Fruit fly (Drosophila melanogaster) whole organism, embryonic: ENCODE data around the gene nudC.

Source experiments
- Adf1 ChIP-seq: fragments of 200-800 bp; sonication (Bioruptor generic); IDR thresholded peaks from 2 replicates; pipeline ENCODE4 v1.3.6; 2022; ENCODE audit warnings: missing biosample characterization, missing genetic modification characterization
- Asciz ChIP-seq: fragments of 200-800 bp; sonication (Bioruptor generic); optimal IDR thresholded peaks from 2 replicates; lab custom pipeline; 2017; ENCODE audit warnings: missing biosample characterization, mild to moderate bottlenecking, missing genetic modification characterization, missing genetic modification reagents
- CG10274 ChIP-seq: fragments of 200-800 bp; sonication (Bioruptor generic); optimal IDR thresholded peaks from 3 replicates; lab custom pipeline; 2017; ENCODE audit warnings: missing biosample characterization, mild to moderate bottlenecking, missing genetic modification characterization
- CG10654 ChIP-seq: fragments of 200-800 bp; sonication (Bioruptor generic); optimal IDR thresholded peaks from 2 replicates; lab custom pipeline; 2016; ENCODE audit warnings: missing biosample characterization, missing genetic modification characterization
- CG11723 ChIP-seq: fragments of 200-800 bp; sonication (Bioruptor generic); optimal IDR thresholded peaks from 2 replicates; lab custom pipeline; 2017; ENCODE audit warnings: missing biosample characterization, mild to moderate bottlenecking, missing genetic modification characterization
- CG13296 ChIP-seq: fragments of 200-800 bp; sonication (Bioruptor generic); optimal IDR thresholded peaks from 3 replicates; lab custom pipeline; 2018; ENCODE audit warnings: missing biosample characterization, mild to moderate bottlenecking, missing genetic modification characterization
- CG15269 ChIP-seq: fragments of 200-800 bp; sonication (Bioruptor generic); optimal IDR thresholded peaks from 2 replicates; lab custom pipeline; 2018; ENCODE audit warnings: missing biosample characterization, mild to moderate bottlenecking, missing genetic modification characterization, moderate library complexity
- CG17802 ChIP-seq: fragments of 200-800 bp; sonication (Bioruptor generic); optimal IDR thresholded peaks from 2 replicates; lab custom pipeline; 2018; ENCODE audit warnings: missing biosample characterization, mild to moderate bottlenecking, missing genetic modification characterization, moderate library complexity
- CG18262 ChIP-seq: fragments of 200-800 bp; optimal IDR thresholded peaks from 3 replicates; lab custom pipeline; 2019; ENCODE audit warnings: missing biosample characterization, mild to moderate bottlenecking, missing genetic modification characterization, moderate library complexity
- CG18599 ChIP-seq: fragments of 200-800 bp; sonication (Bioruptor generic); optimal IDR thresholded peaks from 3 replicates; lab custom pipeline; 2017; ENCODE audit warnings: missing biosample characterization, missing genetic modification characterization, mild to moderate bottlenecking, moderate library complexity, missing genetic modification reagents
- CG2875 ChIP-seq: fragments of 200-800 bp; sonication (Bioruptor generic); optimal IDR thresholded peaks from 2 replicates; lab custom pipeline; 2017; ENCODE audit warnings: missing biosample characterization, mild to moderate bottlenecking, missing genetic modification characterization, missing genetic modification reagents
- CG30431 ChIP-seq: fragments of 200-800 bp; sonication (Bioruptor generic); optimal IDR thresholded peaks from 2 replicates; lab custom pipeline; 2017; ENCODE audit warnings: missing biosample characterization, missing genetic modification characterization
- CG3281 ChIP-seq: fragments of 200-800 bp; sonication (Bioruptor generic); optimal IDR thresholded peaks from 3 replicates; lab custom pipeline; 2017; ENCODE audit warnings: missing biosample characterization, mild to moderate bottlenecking, missing genetic modification characterization
- CG4617 ChIP-seq: fragments of 200-800 bp; sonication (Bioruptor generic); optimal IDR thresholded peaks from 3 replicates; lab custom pipeline; 2016; ENCODE audit warnings: missing biosample characterization, missing genetic modification characterization, borderline replicate concordance
- CG6254 ChIP-seq: fragments of 200-800 bp; sonication (Bioruptor generic); optimal IDR thresholded peaks from 3 replicates; lab custom pipeline; 2017; ENCODE audit warnings: mild to moderate bottlenecking, missing biosample characterization, missing genetic modification reagents, missing genetic modification characterization
- CG8924 ChIP-seq: fragments of 200-800 bp; optimal IDR thresholded peaks from 3 replicates; lab custom pipeline; 2019; ENCODE audit warnings: missing biosample characterization, mild to moderate bottlenecking, missing genetic modification characterization, moderate library complexity
- Ets65A ChIP-seq: fragments of 200-800 bp; sonication (Bioruptor generic); peaks from one replicate; lab custom pipeline; 2016; ENCODE audit warnings: missing biosample characterization, missing genetic modification characterization
- HHEX ChIP-seq: fragments of 200-800 bp; sonication (Bioruptor generic); optimal IDR thresholded peaks from 3 replicates; lab custom pipeline; 2017; ENCODE audit warnings: missing biosample characterization, mild to moderate bottlenecking, missing genetic modification characterization, missing genetic modification reagents
- HmgD ChIP-seq: fragments of 200-800 bp; sonication (Bioruptor generic); optimal IDR thresholded peaks from 3 replicates; lab custom pipeline; 2016; ENCODE audit warnings: missing biosample characterization, missing genetic modification characterization
- Hr51 ChIP-seq, 2 experiments: fragments of 200-800 bp; sonication (Bioruptor generic); optimal IDR thresholded peaks; 2 replicates in 1 of 2; 3 replicates in 1 of 2; lab custom pipeline; 2016 to 2018; ENCODE audit warnings: missing biosample characterization in 2 of 2, missing genetic modification characterization in 2 of 2, mild to moderate bottlenecking in 1 of 2, moderate library complexity in 1 of 2
- MTF-1 ChIP-seq: fragments of 200-800 bp; sonication (Bioruptor generic); optimal IDR thresholded peaks from 2 replicates; lab custom pipeline; 2018; ENCODE audit warnings: missing biosample characterization, mild to moderate bottlenecking, missing genetic modification characterization, borderline replicate concordance
- Meics ChIP-seq: fragments of 200-800 bp; sonication (Bioruptor generic); optimal IDR thresholded peaks from 2 replicates; lab custom pipeline; 2017; ENCODE audit warnings: missing biosample characterization, mild to moderate bottlenecking, missing genetic modification characterization
- NfI ChIP-seq: fragments of 200-800 bp; sonication (Bioruptor generic); optimal IDR thresholded peaks from 3 replicates; lab custom pipeline; 2018; ENCODE audit warnings: missing biosample characterization, mild to moderate bottlenecking, missing genetic modification characterization, moderate library complexity
- ap ChIP-seq: fragments of 200-800 bp; sonication (Bioruptor generic); IDR thresholded peaks from 2 replicates; pipeline ENCODE4 v1.3.6; 2022; ENCODE audit warnings: missing biosample characterization, missing genetic modification characterization
- bab2 ChIP-seq: fragments of 200-800 bp; sonication (Bioruptor generic); optimal IDR thresholded peaks from 2 replicates; lab custom pipeline; 2016; ENCODE audit warnings: missing biosample characterization, missing genetic modification characterization
- bowl ChIP-seq: fragments of 200-800 bp; sonication (Bioruptor generic); IDR thresholded peaks from 2 replicates; pipeline ENCODE4 v1.3.6; 2022; ENCODE audit warnings: missing biosample characterization, missing genetic modification characterization
- btn ChIP-seq: fragments of 200-800 bp; sonication (Bioruptor generic); optimal IDR thresholded peaks from 2 replicates; lab custom pipeline; 2016; ENCODE audit warnings: missing biosample characterization, missing genetic modification characterization
- chif ChIP-seq, 2 experiments: fragments of 200-800 bp; sonication (Bioruptor generic); optimal IDR thresholded peaks; 3 replicates each; lab custom pipeline; 2016; ENCODE audit warnings: missing biosample characterization in 2 of 2, missing genetic modification characterization in 2 of 2
- corto ChIP-seq: fragments of 200-800 bp; sonication (Bioruptor generic); optimal IDR thresholded peaks from 2 replicates; lab custom pipeline; 2016; ENCODE audit warnings: missing biosample characterization, mild to moderate bottlenecking, missing genetic modification characterization, moderate library complexity
- fd102C ChIP-seq: fragments of 200-800 bp; sonication (Bioruptor generic); optimal IDR thresholded peaks from 2 replicates; lab custom pipeline; 2018; ENCODE audit warnings: missing biosample characterization, mild to moderate bottlenecking, missing genetic modification characterization, moderate library complexity
- fd3F ChIP-seq: fragments of 200-800 bp; sonication (Bioruptor generic); optimal IDR thresholded peaks from 2 replicates; lab custom pipeline; 2018; ENCODE audit warnings: missing biosample characterization, mild to moderate bottlenecking, missing genetic modification characterization, moderate library complexity
- gce ChIP-seq: fragments of 200-800 bp; sonication (Bioruptor generic); IDR thresholded peaks from 3 replicates; pipeline ENCODE4 v1.3.6; 2022; ENCODE audit warnings: missing biosample characterization, missing genetic modification characterization
- grn ChIP-seq: fragments of 200-800 bp; sonication (Bioruptor generic); optimal IDR thresholded peaks from 3 replicates; lab custom pipeline; 2017; ENCODE audit warnings: missing biosample characterization, missing genetic modification characterization
- jumu ChIP-seq: fragments of 200-800 bp; sonication (Bioruptor generic); optimal IDR thresholded peaks from 3 replicates; lab custom pipeline; 2016; ENCODE audit warnings: missing biosample characterization, missing genetic modification characterization
- kah ChIP-seq: fragments of 200-800 bp; sonication (Bioruptor generic); optimal IDR thresholded peaks from 2 replicates; lab custom pipeline; 2018; ENCODE audit warnings: missing biosample characterization, mild to moderate bottlenecking, missing genetic modification characterization
- lab ChIP-seq: fragments of 200-800 bp; sonication (Bioruptor generic); optimal IDR thresholded peaks from 3 replicates; lab custom pipeline; 2017; ENCODE audit warnings: missing biosample characterization, missing genetic modification characterization, mild to moderate bottlenecking, moderate library complexity, missing genetic modification reagents
- lilli ChIP-seq: fragments of 200-800 bp; sonication (Bioruptor generic); optimal IDR thresholded peaks from 3 replicates; lab custom pipeline; 2016; ENCODE audit warnings: missing biosample characterization, missing genetic modification characterization
- mld ChIP-seq: fragments of 200-800 bp; sonication (Bioruptor generic); IDR thresholded peaks from 3 replicates; pipeline ENCODE4 v1.3.6; 2022; ENCODE audit warnings: missing biosample characterization, missing genetic modification characterization; ENCODE audit not compliant: partially characterized antibody
- sens ChIP-seq: fragments of 200-800 bp; sonication (Bioruptor generic); peaks from one replicate; lab custom pipeline; 2016; ENCODE audit warnings: missing biosample characterization, missing genetic modification characterization
- slbo ChIP-seq: fragments of 200-800 bp; sonication (Bioruptor generic); IDR thresholded peaks from 2 replicates; pipeline ENCODE4 v1.3.6; 2022; ENCODE audit warnings: missing biosample characterization, missing genetic modification characterization
- sqz ChIP-seq: fragments of 200-800 bp; sonication (Bioruptor generic); optimal IDR thresholded peaks from 3 replicates; lab custom pipeline; 2018; ENCODE audit warnings: missing biosample characterization, mild to moderate bottlenecking, missing genetic modification characterization
- ssp ChIP-seq: fragments of 200-800 bp; sonication (Bioruptor generic); IDR thresholded peaks from 2 replicates; pipeline ENCODE4 v1.3.6; 2022; ENCODE audit warnings: missing biosample characterization, missing genetic modification characterization
- sug ChIP-seq: fragments of 200-800 bp; optimal IDR thresholded peaks from 2 replicates; lab custom pipeline; 2019; ENCODE audit warnings: missing biosample characterization, mild to moderate bottlenecking, missing genetic modification characterization, moderate library complexity
- unc-4 ChIP-seq: fragments of 200-800 bp; sonication (Bioruptor generic); IDR thresholded peaks from 2 replicates; pipeline ENCODE4 v1.3.6; 2022; ENCODE audit warnings: missing biosample characterization, missing genetic modification characterization; ENCODE audit not compliant: partially characterized antibody
- usp ChIP-seq: fragments of >200 bp; optimal IDR thresholded peaks from 2 replicates; lab custom pipeline; 2017; ENCODE audit warnings: missing biosample characterization, missing genetic modification characterization
- wek ChIP-seq: fragments of 200-800 bp; sonication (Bioruptor generic); optimal IDR thresholded peaks from 3 replicates; lab custom pipeline; 2018; ENCODE audit warnings: missing biosample characterization, mild to moderate bottlenecking, missing genetic modification characterization, moderate library complexity
- zfh1 ChIP-seq: fragments of 200-800 bp; sonication (Bioruptor generic); IDR thresholded peaks from 3 replicates; pipeline ENCODE4 v1.3.6; 2022; ENCODE audit warnings: missing biosample characterization, missing genetic modification characterization

nudC gene

DNA sequence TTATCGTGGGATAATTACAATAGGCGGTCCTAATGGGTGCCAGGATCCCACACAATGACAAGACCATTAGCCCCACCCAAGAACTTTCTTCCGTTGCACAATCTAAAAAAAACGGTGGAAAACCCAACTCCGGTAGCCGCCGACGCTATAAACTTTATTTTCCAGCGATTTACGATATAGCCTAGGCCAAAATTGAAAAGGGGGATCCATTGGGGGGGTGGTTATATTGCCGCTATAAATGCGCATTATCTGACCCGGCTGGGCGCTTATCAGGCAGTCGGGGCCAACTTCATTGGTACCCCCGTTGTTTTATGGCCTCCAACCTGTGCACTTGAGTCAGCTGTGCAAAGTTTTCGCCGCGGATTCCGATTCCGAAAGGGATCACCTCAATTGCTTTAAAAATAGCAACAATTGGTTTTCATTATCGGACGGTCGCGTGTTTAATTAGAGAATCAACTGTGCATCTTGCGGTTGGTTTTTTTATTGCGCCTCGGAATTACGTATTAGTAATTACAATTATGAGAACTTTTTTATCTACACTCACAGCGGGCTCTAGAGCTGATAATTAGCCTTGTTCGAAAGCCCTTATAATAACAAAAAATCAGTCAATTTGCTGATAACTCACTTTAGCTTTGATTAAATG is 965 bp upstream of the nudC start (continued):
- TF ChIP-seq CG10274 (GFP tag; lab: Kevin White, UChicago): peak; percentile 9
- TF ChIP-seq sug (tag; lab: Kevin White, UChicago): peak; percentile 96
- TF ChIP-seq gce (GFP tag; lab: Robert Waterston, UW): no peak; the same call in 2 of the 3 replicates
- peak; percentile 27 for TF ChIP-seq grn (GFP tag; lab: Kevin White, UChicago)
- peak; percentile 24 for TF ChIP-seq btn (GFP tag; lab: Kevin White, UChicago)
- TF ChIP-seq fd3F (GFP tag; lab: Kevin White, UChicago): peak; percentile 14
- peak; percentile 50 for TF ChIP-seq CG18599 (GFP tag; lab: Kevin White, UChicago)
- TF ChIP-seq CG10654 (GFP tag; lab: Kevin White, UChicago): no peak
- TF ChIP-seq Meics (GFP tag; lab: Kevin White, UChicago): peak; percentile 2
- TF ChIP-seq Ets65A (GFP tag; lab: Kevin White, UChicago): peak; percentile 62
- TF ChIP-seq wek (GFP tag; lab: Kevin White, UChicago): peak; percentile 37
- TF ChIP-seq CG15269: peak; percentile 40
- peak; percentile 68 for TF ChIP-seq MTF-1
- TF ChIP-seq CG17802 (tag; lab: Kevin White, UChicago): no peak
- TF ChIP-seq corto (GFP tag; lab: Kevin White, UChicago): peak; percentile 63
- TF ChIP-seq CG11723 (GFP tag; lab: Kevin White, UChicago): no peak
- TF ChIP-seq CG2875 (GFP tag; lab: Kevin White, UChicago): peak; percentile 18
- no peak for TF ChIP-seq ssp (GFP tag; lab: Robert Waterston, UW)
- no peak for TF ChIP-seq ap (GFP tag; lab: Robert Waterston, UW)
- TF ChIP-seq sqz (GFP tag; lab: Kevin White, UChicago): peak; percentile 60
- TF ChIP-seq Adf1 (GFP tag; lab: Robert Waterston, UW): no peak
- TF ChIP-seq Asciz: peak; percentile 58
- no peak for TF ChIP-seq usp (GFP tag; lab: Kevin White, UChicago)
- peak; percentile 46 for TF ChIP-seq kah (GFP tag; lab: Kevin White, UChicago)
- no peak for TF ChIP-seq mld
- peak; percentile 59 for TF ChIP-seq HHEX
- peak; percentile 71 for TF ChIP-seq CG3281 (GFP tag; lab: Kevin White, UChicago)
- TF ChIP-seq Hr51 (GFP tag; optimal IDR thresholded peaks at IDR 0.05; lab: Kevin White, UChicago): peak in 1 of 2 experiments; percentile 60
- no peak for TF ChIP-seq CG30431 (GFP tag; lab: Kevin White, UChicago)
- TF ChIP-seq CG6254 (GFP tag; lab: Kevin White, UChicago): peak; percentile 66
- TF ChIP-seq, all 482 proteins: peak for 137

DNA sequence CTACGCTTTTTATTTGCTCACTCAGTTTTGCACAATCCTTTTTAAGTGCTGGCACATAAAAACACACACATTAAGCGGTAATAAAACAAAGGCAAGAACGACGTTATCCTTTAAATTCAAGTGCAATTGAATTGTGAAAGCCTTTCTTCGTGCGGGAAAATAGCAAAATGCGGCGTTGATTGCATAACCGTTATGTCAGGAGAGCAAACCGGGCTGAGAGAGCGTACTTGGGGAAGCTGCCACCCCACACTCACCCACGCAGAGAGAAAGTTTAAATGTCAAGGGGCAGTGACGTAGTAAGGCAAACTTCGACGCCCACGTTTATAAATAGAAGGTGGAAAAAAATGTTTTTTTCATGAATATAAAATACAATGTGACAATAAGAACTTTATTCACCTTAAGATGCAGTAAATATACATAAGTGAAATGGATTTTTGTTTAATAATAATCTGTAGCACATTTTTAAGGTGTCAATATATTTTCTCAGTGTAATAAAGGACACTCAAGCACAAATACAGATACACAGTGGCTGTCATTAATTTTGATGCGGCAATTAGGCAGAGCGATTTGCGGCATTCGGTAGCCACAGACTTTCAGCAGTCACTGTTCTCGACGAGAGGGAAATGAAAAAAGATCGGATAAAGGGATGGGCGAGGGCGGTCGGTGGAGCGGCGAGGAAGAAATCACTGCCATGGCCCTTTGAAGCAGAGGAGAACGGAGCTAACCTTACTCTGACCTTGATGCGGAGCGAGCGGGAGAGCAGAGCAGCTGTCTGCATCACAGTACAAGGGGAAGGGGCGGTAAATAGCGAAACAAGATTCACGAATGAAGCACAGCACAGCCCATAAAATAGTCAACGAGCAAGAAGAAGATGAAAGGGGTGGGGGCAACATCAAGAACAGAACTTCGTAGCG is 1.3 kb downstream of the nudC start:
- TF ChIP-seq CG13296 (GFP tag; lab: Kevin White, UChicago): no peak
- TF ChIP-seq slbo (GFP tag; lab: Robert Waterston, UW): peak; percentile 65
- TF ChIP-seq fd102C (GFP tag; lab: Kevin White, UChicago): no peak
- TF ChIP-seq HmgD (GFP tag; lab: Kevin White, UChicago): no peak
- TF ChIP-seq zfh1 (GFP tag; lab: Robert Waterston, UW): peak; percentile 44; the same call in 1 of the 3 replicates
- peak; percentile 50 for TF ChIP-seq lilli (GFP tag; lab: Kevin White, UChicago)
- TF ChIP-seq CG8924 (tag; lab: Kevin White, UChicago): peak; percentile 46
- TF ChIP-seq chif (GFP tag; optimal IDR thresholded peaks at IDR 0.05; lab: Kevin White, UChicago): peak in 1 of 2 experiments; percentile 26
- TF ChIP-seq unc-4 (GFP tag; lab: Robert Waterston, UW): no peak
- TF ChIP-seq jumu (GFP tag; lab: Kevin White, UChicago): peak; percentile 25
- no peak for TF ChIP-seq bowl (GFP tag; lab: Robert Waterston, UW)
- TF ChIP-seq CG4617: no peak
- TF ChIP-seq sens: peak; percentile 91
- peak; percentile 55 for TF ChIP-seq CG18262 (tag; lab: Kevin White, UChicago)
- peak; percentile 52 for TF ChIP-seq bab2 (GFP tag; lab: Kevin White, UChicago)
- peak; percentile 24 for TF ChIP-seq NfI
- peak; percentile 76 for TF ChIP-seq lab (GFP tag; lab: Kevin White, UChicago)
- peak; percentile 13 for TF ChIP-seq Meics (GFP tag; lab: Kevin White, UChicago)
